Worm (Caenorhabditis elegans) whole organism, late embryonic: Measurements from ENCODE around the gene srh-59.

Source experiments
- C38D4.7 ChIP-seq: fragments of 200-800 bp; sonication (Bioruptor generic); optimal IDR thresholded peaks from 2 replicates; lab custom pipeline; 2018; ENCODE audit warnings: mild to moderate bottlenecking, missing genetic modification characterization, moderate library complexity, missing compliant biosample characterization
- K02D7.2 ChIP-seq: sonication (generic microtip); optimal IDR thresholded peaks from 2 replicates; lab custom pipeline; 2017; ENCODE audit warnings: mild to moderate bottlenecking, missing genetic modification characterization, missing compliant biosample characterization
- T23F11.4 ChIP-seq: fragments of 200-800 bp; sonication (Bioruptor generic); optimal IDR thresholded peaks from 2 replicates; lab custom pipeline; 2018; ENCODE audit warnings: mild to moderate bottlenecking, missing genetic modification characterization, missing compliant biosample characterization
- ama-1 ChIP-seq: fragments of 150-350 bp; optimal IDR thresholded peaks from 2 replicates; lab custom pipeline; 2014
- ceh-22 ChIP-seq: sonication (generic microtip); optimal IDR thresholded peaks from 2 replicates; lab custom pipeline; 2017; ENCODE audit warnings: missing biosample characterization, missing genetic modification characterization
- ceh-34 ChIP-seq: sonication (generic microtip); optimal IDR thresholded peaks from 2 replicates; lab custom pipeline; 2016; ENCODE audit warnings: mild to moderate bottlenecking, missing genetic modification characterization, missing compliant biosample characterization
- ceh-45 ChIP-seq: fragments of 200-800 bp; sonication (Bioruptor generic); IDR thresholded peaks from 2 replicates; pipeline ENCODE4 v1.3.6; 2022; ENCODE audit warnings: missing genetic modification reagents, missing genetic modification characterization, missing compliant biosample characterization
- ceh-6 ChIP-seq: fragments of 200-800 bp; sonication (Bioruptor generic); optimal IDR thresholded peaks from 2 replicates; lab custom pipeline; 2018; ENCODE audit warnings: mild to moderate bottlenecking, missing genetic modification characterization, missing compliant biosample characterization
- ceh-9 ChIP-seq: sonication (generic microtip); optimal IDR thresholded peaks from 2 replicates; lab custom pipeline; 2016; ENCODE audit warnings: mild to moderate bottlenecking, missing genetic modification characterization, inconsistent platforms, missing compliant biosample characterization
- che-1 ChIP-seq: sonication (generic microtip); optimal IDR thresholded peaks from 2 replicates; lab custom pipeline; 2016; ENCODE audit warnings: mild to moderate bottlenecking, missing genetic modification characterization, missing compliant biosample characterization
- dmd-4 ChIP-seq: sonication (generic microtip); optimal IDR thresholded peaks from 2 replicates; lab custom pipeline; 2016; ENCODE audit warnings: borderline replicate concordance, missing genetic modification characterization, missing compliant biosample characterization
- elt-2 ChIP-seq: sonication (generic microtip); optimal IDR thresholded peaks from 2 replicates; lab custom pipeline; 2016; ENCODE audit warnings: missing genetic modification reagents, missing genetic modification characterization, missing compliant biosample characterization
- elt-4 ChIP-seq: sonication (generic microtip); optimal IDR thresholded peaks from 2 replicates; lab custom pipeline; 2016; ENCODE audit warnings: missing genetic modification characterization, missing compliant biosample characterization
- fax-1 ChIP-seq: sonication (generic microtip); optimal IDR thresholded peaks from 2 replicates; lab custom pipeline; 2016; ENCODE audit warnings: missing genotype, missing genetic modification characterization, missing compliant biosample characterization
- gmeb-2 ChIP-seq: sonication (generic microtip); optimal IDR thresholded peaks from 2 replicates; lab custom pipeline; 2016; ENCODE audit warnings: missing genetic modification characterization, inconsistent platforms, missing compliant biosample characterization
- hlh-13 ChIP-seq: fragments of 200-800 bp; sonication (Bioruptor generic); optimal IDR thresholded peaks from 2 replicates; lab custom pipeline; 2018; ENCODE audit warnings: mild to moderate bottlenecking, missing genetic modification characterization, missing compliant biosample characterization
- hlh-8 ChIP-seq: sonication (generic microtip); optimal IDR thresholded peaks from 2 replicates; lab custom pipeline; 2016; ENCODE audit warnings: missing genotype, missing genetic modification characterization, missing compliant biosample characterization
- madf-2 ChIP-seq: sonication (generic microtip); optimal IDR thresholded peaks from 2 replicates; lab custom pipeline; 2017; ENCODE audit warnings: missing genetic modification characterization, missing compliant biosample characterization
- mec-3 ChIP-seq: sonication (generic microtip); optimal IDR thresholded peaks from 2 replicates; lab custom pipeline; 2016; ENCODE audit warnings: borderline replicate concordance, missing genetic modification characterization, missing compliant biosample characterization
- nfya-1 ChIP-seq: sonication (generic microtip); optimal IDR thresholded peaks from 2 replicates; lab custom pipeline; 2017; ENCODE audit warnings: missing genetic modification characterization, mild to moderate bottlenecking, missing compliant biosample characterization, antibody characterized with exemption, moderate library complexity
- pax-1 ChIP-seq: fragments of 150-350 bp; optimal IDR thresholded peaks from 2 replicates; lab custom pipeline; 2014; ENCODE audit warnings: missing biosample characterization, missing genetic modification characterization
- pha-4 ChIP-seq: fragments of 150-350 bp; optimal IDR thresholded peaks from 2 replicates; lab custom pipeline; 2018; ENCODE audit warnings: missing biosample characterization, missing genetic modification reagents, missing genetic modification characterization
- pqm-1 ChIP-seq: sonication (generic microtip); optimal IDR thresholded peaks from 2 replicates; lab custom pipeline; 2016; ENCODE audit warnings: missing genetic modification characterization, missing compliant biosample characterization
- pros-1 ChIP-seq: fragments of 150-350 bp; optimal IDR thresholded peaks from 2 replicates; lab custom pipeline; 2014; ENCODE audit warnings: missing biosample characterization, missing genetic modification reagents, missing genetic modification characterization
- sdc-2 ChIP-seq: sonication (generic microtip); optimal IDR thresholded peaks from 2 replicates; lab custom pipeline; 2016; ENCODE audit warnings: missing genotype, missing genetic modification characterization, missing compliant biosample characterization
- sox-2 ChIP-seq: fragments of 200-800 bp; sonication (Bioruptor generic); IDR thresholded peaks from 2 replicates; pipeline ENCODE4 v1.3.6; 2022; ENCODE audit warnings: missing genetic modification reagents, missing genetic modification characterization, missing compliant biosample characterization
- sox-4 ChIP-seq: sonication (generic microtip); optimal IDR thresholded peaks from 2 replicates; lab custom pipeline; 2017; ENCODE audit warnings: mild to moderate bottlenecking, missing genetic modification characterization, inconsistent platforms, missing compliant biosample characterization
- syd-9 ChIP-seq: sonication (generic microtip); optimal IDR thresholded peaks from 2 replicates; lab custom pipeline; 2016; ENCODE audit warnings: mild to moderate bottlenecking, missing genetic modification characterization, moderate library complexity, missing compliant biosample characterization
- ttx-3 ChIP-seq: sonication (generic microtip); optimal IDR thresholded peaks from 2 replicates; lab custom pipeline; 2016; ENCODE audit warnings: missing genetic modification reagents, missing genetic modification characterization, missing compliant biosample characterization

Gene srh-59

DNA sequence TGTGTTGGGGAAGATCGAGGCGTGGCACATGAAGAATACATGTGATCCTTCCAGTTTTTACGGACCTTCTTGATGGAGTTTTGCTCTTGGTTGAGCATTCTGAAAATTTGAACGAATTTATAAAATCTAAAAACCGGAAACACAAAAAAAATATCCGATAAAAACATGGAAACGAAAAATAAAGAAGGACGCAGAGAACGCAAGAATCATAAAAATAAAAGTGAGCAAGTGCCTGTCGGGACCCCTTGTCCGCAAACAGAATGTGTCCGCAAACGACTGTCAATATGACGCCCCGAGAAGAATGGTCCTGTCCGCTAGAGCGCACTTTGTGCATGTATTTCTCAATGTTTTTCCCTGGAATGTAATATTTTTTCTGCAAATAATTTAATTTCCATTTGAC is 27.9 kb downstream of the srh-59 start, which contains the start of gene Y49F6A.5:
TSS of gene Y49F6A.5 (minus strand) at position 101 of the 400 bp plus-strand sequence.
- TF ChIP-seq ceh-22 (tag; lab: Kevin White, UChicago) (no peak), hlh-8 (no peak), sdc-2 (tag; lab: Kevin White, UChicago) (no peak), ama-1 (lab: Kevin White, UChicago) (no peak), ceh-9 (tag; lab: Kevin White, UChicago) (no peak)

DNA sequence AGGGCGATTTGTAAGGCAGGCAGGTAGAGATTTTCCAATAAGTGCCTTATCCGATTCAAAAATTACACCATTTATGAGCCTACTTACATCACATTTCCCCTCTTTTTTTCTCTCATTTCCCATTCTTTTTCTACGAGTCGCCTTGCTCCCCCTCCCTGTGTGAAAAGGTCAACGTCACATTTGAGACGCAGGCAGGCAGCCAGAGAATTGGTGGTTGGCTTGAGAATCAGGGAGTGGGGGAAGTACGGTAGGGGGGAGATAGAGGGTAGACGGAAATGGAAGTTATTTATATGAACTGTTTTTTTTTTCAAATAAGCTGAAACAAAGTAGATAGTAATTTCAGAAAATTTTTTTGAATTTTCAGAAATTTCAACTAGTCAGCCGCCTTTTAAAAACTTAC is 34.8 kb downstream of the srh-59 start:
- TF ChIP-seq fax-1 (no peak), nfya-1 (tag; lab: Kevin White, UChicago) (peak; percentile 94)
- TF ChIP-seq, all 69 proteins: peak for 1

DNA sequence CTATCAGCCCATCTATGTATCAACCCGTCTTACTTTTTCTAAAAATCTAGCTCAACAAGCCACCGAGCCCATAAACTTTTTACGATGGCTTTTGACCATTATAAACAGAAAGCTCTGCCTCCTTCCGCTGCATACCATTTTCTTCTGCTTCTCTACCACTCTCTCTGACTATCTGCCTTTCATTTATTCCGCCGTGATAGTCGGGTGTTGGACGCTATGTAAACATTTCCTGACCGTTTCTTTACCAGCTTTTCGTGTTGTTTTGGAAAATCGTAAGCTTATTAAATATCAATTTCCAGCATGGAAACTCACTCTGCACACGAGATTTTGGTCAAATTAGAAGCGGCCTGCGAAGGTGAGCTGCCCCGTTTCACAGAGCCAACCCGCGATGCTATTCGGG is 35.7 kb downstream of the srh-59 start, which contains the start of gene F40E12.1:
TSS of gene F40E12.1 (plus strand) at position 301 of the 400 bp plus-strand sequence.
- TF ChIP-seq nfya-1 (tag; lab: Kevin White, UChicago) (no peak), elt-4 (tag; lab: Kevin White, UChicago) (no peak), sox-4 (tag; lab: Kevin White, UChicago) (no peak), sox-2 (GFP tag; lab: Robert Waterston, UW) (no peak)

DNA sequence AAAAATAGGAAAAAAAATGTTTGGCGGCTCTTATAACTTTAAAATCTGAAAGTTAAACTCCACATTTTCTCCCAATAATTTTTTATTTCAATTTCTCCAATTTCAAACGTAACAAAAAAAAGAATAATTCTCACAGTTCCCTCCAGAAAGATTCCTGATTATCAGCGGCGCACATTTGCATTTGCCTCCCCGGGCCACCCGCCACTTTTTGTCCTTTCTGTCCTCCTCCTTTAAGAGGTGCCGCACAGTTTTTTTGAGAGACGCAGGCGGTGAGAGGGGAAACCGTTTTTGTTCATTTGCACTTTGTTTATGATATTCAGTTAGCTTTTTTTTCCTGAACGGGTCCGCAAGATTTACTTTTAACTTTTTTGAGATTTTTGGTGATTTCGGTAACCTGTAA is 39.0 kb downstream of the srh-59 start:
- TF ChIP-seq mec-3 (tag; lab: Kevin White, UChicago) (no peak), ceh-45 (GFP tag; lab: Robert Waterston, UW) (no peak), sdc-2 (tag; lab: Kevin White, UChicago) (no peak), C38D4.7 (GFP tag; lab: Kevin White, UChicago) (no peak), ttx-3 (tag; lab: Kevin White, UChicago) (no peak), ceh-34 (tag; lab: Kevin White, UChicago) (no peak), K02D7.2 (tag; lab: Kevin White, UChicago) (no peak), madf-2 (no peak), ama-1 (lab: Kevin White, UChicago) (no peak), hlh-8 (no peak), ceh-6 (GFP tag; lab: Kevin White, UChicago) (no peak), syd-9 (no peak), pros-1 (tag; lab: Kevin White, UChicago) (no peak), dmd-4 (tag; lab: Kevin White, UChicago) (no peak), gmeb-2 (tag; lab: Kevin White, UChicago) (no peak), che-1 (tag; lab: Kevin White, UChicago) (no peak)
- TF ChIP-seq, all 69 proteins: peak for 0

DNA sequence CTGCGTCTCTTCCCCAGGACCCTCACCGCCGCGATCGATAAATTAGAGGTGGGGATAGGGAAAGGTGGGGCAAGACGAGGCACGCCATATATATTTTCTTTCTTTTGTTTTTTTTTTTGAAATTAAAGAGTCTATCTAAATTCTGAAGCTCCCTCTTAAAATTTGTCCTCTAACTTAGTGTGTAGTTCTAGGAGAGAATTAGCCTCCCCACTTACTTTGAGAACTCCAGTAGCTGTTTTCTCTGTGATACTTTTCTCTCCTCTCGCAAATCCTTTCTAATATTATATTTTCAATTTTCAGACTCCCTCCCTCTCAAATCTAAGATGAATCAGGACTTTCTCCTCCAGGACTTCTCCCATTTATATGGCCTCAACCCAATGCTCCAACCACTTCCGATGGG is 40.2 kb downstream of the srh-59 start, which contains the start of gene M151.7:
TSS of gene M151.7 (plus strand) at position 301 of the 400 bp plus-strand sequence.
- TF ChIP-seq madf-2 = no peak
- TF ChIP-seq ceh-45 (GFP tag; lab: Robert Waterston, UW) = no peak
- no peak for TF ChIP-seq hlh-13 (GFP tag; lab: Kevin White, UChicago)

DNA sequence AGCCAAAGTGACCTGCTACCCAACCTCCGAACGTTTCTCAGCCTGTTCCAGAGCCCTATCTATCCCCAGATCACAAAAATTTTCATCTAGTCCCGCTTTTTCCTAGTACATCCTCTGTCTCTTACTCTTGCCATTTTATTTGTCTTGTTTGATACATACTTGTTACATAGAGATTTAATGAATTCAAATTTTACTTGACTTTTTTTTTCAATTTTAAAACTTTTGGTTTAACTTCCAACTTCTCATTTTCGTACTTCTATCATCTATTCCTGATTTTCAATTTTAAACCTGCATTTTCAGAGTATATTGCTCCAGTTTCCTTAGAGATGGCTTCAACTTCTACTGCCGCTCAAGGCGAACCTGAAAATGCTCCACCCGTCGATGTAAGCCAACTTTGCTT is 45.0 kb downstream of the srh-59 start, which contains the start of gene M151.3:
TSS of gene M151.3 (plus strand) at position 301 of the 400 bp plus-strand sequence.
- TF ChIP-seq pqm-1 (no peak), pax-1 (tag; lab: Kevin White, UChicago) (no peak), sox-2 (GFP tag; lab: Robert Waterston, UW) (no peak), sox-4 (tag; lab: Kevin White, UChicago) (no peak), pha-4 (tag; lab: Kevin White, UChicago) (no peak), sdc-2 (tag; lab: Kevin White, UChicago) (no peak), ceh-45 (GFP tag; lab: Robert Waterston, UW) (no peak), elt-2 (tag; lab: Kevin White, UChicago) (no peak), T23F11.4 (GFP tag; lab: Kevin White, UChicago) (no peak)
